Fruit fly (Drosophila melanogaster) whole organism, wandering third instar larva: ENCODE data around the gene CG3566.

Experiments used
- Abd-B ChIP-seq: fragments of >200 bp; optimal IDR thresholded peaks from 2 replicates; lab custom pipeline; 2017; ENCODE audit warnings: missing biosample characterization, missing genetic modification characterization
- CrebA ChIP-seq: fragments of 200-800 bp; sonication (Bioruptor generic); optimal IDR thresholded peaks from 2 replicates; lab custom pipeline; 2016; ENCODE audit warnings: missing biosample characterization, mild to moderate bottlenecking, missing genetic modification characterization, borderline replicate concordance
- Dfd ChIP-seq: fragments of >200 bp; optimal IDR thresholded peaks from 2 replicates; lab custom pipeline; 2017; ENCODE audit warnings: missing biosample characterization, missing genetic modification characterization
- Dif ChIP-seq: fragments of 200-275, 200-300 bp; sonication (Bioruptor generic); optimal IDR thresholded peaks from 2 replicates; lab custom pipeline; 2018; ENCODE audit warnings: missing biosample characterization, missing genetic modification characterization; ENCODE audit not compliant: partially characterized antibody
- HLH106 ChIP-seq: fragments of 200-800 bp; optimal IDR thresholded peaks from 3 replicates; lab custom pipeline; 2019; ENCODE audit warnings: missing biosample characterization, mild to moderate bottlenecking, missing genetic modification characterization, moderate library complexity
- Hnf4 ChIP-seq: fragments of 200-800 bp; sonication (Bioruptor generic); optimal IDR thresholded peaks from 2 replicates; lab custom pipeline; 2016; ENCODE audit warnings: missing biosample characterization, mild to moderate bottlenecking, missing genetic modification characterization
- Hr78 ChIP-seq: fragments of >200 bp; optimal IDR thresholded peaks from 2 replicates; lab custom pipeline; 2017; ENCODE audit warnings: missing biosample characterization, missing genetic modification characterization
- Hr83 ChIP-seq: fragments of 200-300 bp; sonication (Bioruptor generic); optimal IDR thresholded peaks from 2 replicates; lab custom pipeline; 2016; ENCODE audit warnings: missing biosample characterization, mild to moderate bottlenecking, missing genetic modification characterization, moderate library complexity; ENCODE audit not compliant: poor library complexity, severe bottlenecking
- Jra ChIP-seq: sonication (Bioruptor generic); optimal IDR thresholded peaks from 2 replicates; lab custom pipeline; 2016; ENCODE audit warnings: missing biosample characterization, missing genetic modification characterization
- Mio ChIP-seq: sonication (Bioruptor generic); optimal IDR thresholded peaks from 2 replicates; lab custom pipeline; 2016; ENCODE audit warnings: missing biosample characterization, missing genetic modification characterization
- Myc ChIP-seq: fragments of >200 bp; optimal IDR thresholded peaks from 2 replicates; lab custom pipeline; 2017
- OdsH ChIP-seq: fragments of 200-800 bp; sonication (Bioruptor generic); optimal IDR thresholded peaks from 2 replicates; lab custom pipeline; 2016; ENCODE audit warnings: missing biosample characterization, mild to moderate bottlenecking, missing genetic modification characterization
- Rel ChIP-seq, 2 experiments: fragments of 200-800 bp; sonication (Bioruptor generic) in 1 of 2; optimal IDR thresholded peaks; 2 replicates in 1 of 2; 3 replicates in 1 of 2; lab custom pipeline; 2016 to 2019; ENCODE audit warnings: mild to moderate bottlenecking in 2 of 2, missing biosample characterization in 2 of 2, missing genetic modification characterization in 2 of 2, moderate library complexity in 1 of 2
- Sp1 ChIP-seq: fragments of 200-800 bp; sonication (Bioruptor generic); optimal IDR thresholded peaks from 3 replicates; lab custom pipeline; 2019; ENCODE audit warnings: missing biosample characterization, mild to moderate bottlenecking, missing genetic modification characterization, moderate library complexity
- Vsx2 ChIP-seq: fragments of 200-300, 225-300 bp; sonication (Bioruptor generic); optimal IDR thresholded peaks from 2 replicates; lab custom pipeline; 2018; ENCODE audit warnings: missing biosample characterization, missing genetic modification characterization; ENCODE audit not compliant: partially characterized antibody
- br ChIP-seq: fragments of 200-800 bp; sonication (Bioruptor generic); optimal IDR thresholded peaks from 2 replicates; lab custom pipeline; 2016; ENCODE audit warnings: missing biosample characterization, missing genetic modification characterization
- brk ChIP-seq: fragments of 200-800 bp; sonication (Bioruptor generic); optimal IDR thresholded peaks from 2 replicates; lab custom pipeline; 2016; ENCODE audit warnings: missing biosample characterization, mild to moderate bottlenecking, missing genetic modification characterization
- dl ChIP-seq, 2 experiments: fragments of 175-275, 200-275 bp in 1 of 2; fragments of 200-275 bp in 1 of 2; sonication (Bioruptor generic); optimal IDR thresholded peaks; lab custom pipeline; 2018; ENCODE audit warnings: mild to moderate bottlenecking in 2 of 2, missing biosample characterization in 2 of 2, missing genetic modification characterization in 2 of 2, moderate library complexity in 2 of 2; ENCODE audit not compliant: partially characterized antibody in 2 of 2, insufficient read depth in 1 of 2
- dmrt93B ChIP-seq: fragments of 200-800 bp; sonication (Bioruptor generic); optimal IDR thresholded peaks from 2 replicates; lab custom pipeline; 2018; ENCODE audit warnings: missing biosample characterization, mild to moderate bottlenecking, missing genetic modification characterization
- dsf ChIP-seq: sonication (Bioruptor generic); optimal IDR thresholded peaks from 2 replicates; lab custom pipeline; 2016; ENCODE audit warnings: missing biosample characterization, missing genetic modification characterization, borderline replicate concordance
- ey ChIP-seq: fragments of 200-800 bp; sonication (Bioruptor generic); optimal IDR thresholded peaks from 2 replicates; lab custom pipeline; 2016; ENCODE audit warnings: missing biosample characterization, missing genetic modification characterization
- foxo ChIP-seq, 2 experiments: fragments of 200-800 bp; sonication (Bioruptor generic); optimal IDR thresholded peaks; 2 replicates in 1 of 2; 3 replicates in 1 of 2; lab custom pipeline; 2016 to 2017; ENCODE audit warnings: missing biosample characterization in 2 of 2, missing genetic modification characterization in 2 of 2
- fru ChIP-seq: fragments of 200-800 bp; sonication (Bioruptor generic); optimal IDR thresholded peaks from 3 replicates; lab custom pipeline; 2016; ENCODE audit warnings: missing biosample characterization, mild to moderate bottlenecking, missing genetic modification characterization
- h ChIP-seq: fragments of 200-800 bp; sonication (Bioruptor generic); optimal IDR thresholded peaks from 3 replicates; lab custom pipeline; 2016; ENCODE audit warnings: missing biosample characterization, mild to moderate bottlenecking, missing genetic modification characterization
- pan ChIP-seq: fragments of >200 bp; optimal IDR thresholded peaks from 2 replicates; lab custom pipeline; 2017
- psq ChIP-seq: fragments of 200-800 bp; sonication (Bioruptor generic); optimal IDR thresholded peaks from 3 replicates; lab custom pipeline; 2017; ENCODE audit warnings: missing biosample characterization, mild to moderate bottlenecking, missing genetic modification characterization, moderate library complexity
- rgr ChIP-seq: fragments of 200-800 bp; sonication (Bioruptor generic); optimal IDR thresholded peaks from 3 replicates; lab custom pipeline; 2016; ENCODE audit warnings: missing biosample characterization, mild to moderate bottlenecking, missing genetic modification characterization
- sage ChIP-seq: fragments of 200-800 bp; sonication (Bioruptor generic); optimal IDR thresholded peaks from 2 replicates; lab custom pipeline; 2016; ENCODE audit warnings: missing biosample characterization, mild to moderate bottlenecking, missing genetic modification characterization
- sv ChIP-seq: fragments of 200-800 bp; sonication (Bioruptor generic); optimal IDR thresholded peaks from 3 replicates; lab custom pipeline; 2016; ENCODE audit warnings: missing biosample characterization, missing genetic modification characterization
- tai ChIP-seq: sonication (Bioruptor generic); optimal IDR thresholded peaks from 2 replicates; lab custom pipeline; 2016; ENCODE audit warnings: missing biosample characterization, missing genetic modification characterization
- usp ChIP-seq: fragments of >200 bp; optimal IDR thresholded peaks from 2 replicates; lab custom pipeline; 2017; ENCODE audit warnings: missing biosample characterization, missing genetic modification characterization
- woc ChIP-seq: sonication (Bioruptor generic); optimal IDR thresholded peaks from 2 replicates; lab custom pipeline; 2016; ENCODE audit warnings: missing biosample characterization, mild to moderate bottlenecking, missing genetic modification characterization

CG3566 gene

DNA sequence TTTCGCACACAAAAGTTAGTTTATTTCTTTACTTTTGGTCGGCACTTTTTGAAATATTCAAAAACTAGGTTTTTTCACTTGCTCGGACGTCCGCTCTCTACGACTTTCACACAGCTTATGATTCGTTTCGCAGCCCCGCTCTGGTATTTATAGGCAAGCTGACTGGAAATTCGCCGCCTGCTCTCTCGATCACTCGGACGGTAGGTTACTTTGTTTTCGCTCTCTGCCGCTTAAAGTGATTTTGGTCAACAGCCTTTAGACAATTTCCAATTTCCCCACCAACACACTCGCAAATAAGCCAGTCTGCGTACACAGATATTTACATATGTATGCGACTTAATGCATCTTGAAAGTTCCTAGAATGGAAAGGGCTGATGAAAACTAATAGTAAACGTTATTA, 6.9 kb upstream of the CG3566 start, which contains the start of gene CG11700:
TSS of gene CG11700 (minus strand) at position 106 of the 400 bp plus-strand sequence.
- TF ChIP-seq br, result no peak
- no peak for TF ChIP-seq tai (GFP tag; lab: Kevin White, UChicago)
- TF ChIP-seq sage (GFP tag; lab: Kevin White, UChicago), result no peak
- no peak for TF ChIP-seq pan
- TF ChIP-seq Rel (GFP tag; optimal IDR thresholded peaks at IDR 0.05; lab: Kevin White, UChicago), result no peak
- peak; percentile 43 for TF ChIP-seq Rel (tag; optimal IDR thresholded peaks at IDR 0.05; lab: Kevin White, UChicago)
- no peak for TF ChIP-seq Vsx2
- TF ChIP-seq Hr78 (GFP tag; lab: Kevin White, UChicago), result no peak
- TF ChIP-seq, all 38 proteins: peak for 1

DNA sequence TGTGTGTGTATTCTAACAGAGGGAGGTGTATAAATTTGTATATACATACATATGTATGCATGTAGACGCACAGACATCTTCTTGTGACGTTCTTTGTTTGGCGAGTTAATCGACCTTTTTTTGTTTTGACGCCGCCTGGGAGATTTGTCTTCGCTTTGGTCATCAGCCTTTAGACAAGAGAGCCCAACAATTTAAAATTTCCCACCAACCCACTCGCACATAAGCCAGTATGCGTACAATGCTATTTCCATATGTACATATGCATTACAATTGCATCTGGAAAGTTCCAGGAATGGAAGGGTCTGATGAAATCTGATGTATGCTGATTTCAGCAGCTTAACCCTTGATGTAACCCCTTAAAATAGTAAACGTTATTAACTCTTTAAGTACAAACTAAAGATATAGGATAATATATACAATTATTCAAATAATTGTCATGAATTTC, 3.1 kb upstream of the CG3566 start, which contains the start of gene Ubi-p5E:
TSS of gene Ubi-p5E (minus strand) at position 19 of the 445 bp plus-strand sequence.
- TF ChIP-seq Hr83, result peak; percentile 46
- TF ChIP-seq Jra, result no peak

DNA sequence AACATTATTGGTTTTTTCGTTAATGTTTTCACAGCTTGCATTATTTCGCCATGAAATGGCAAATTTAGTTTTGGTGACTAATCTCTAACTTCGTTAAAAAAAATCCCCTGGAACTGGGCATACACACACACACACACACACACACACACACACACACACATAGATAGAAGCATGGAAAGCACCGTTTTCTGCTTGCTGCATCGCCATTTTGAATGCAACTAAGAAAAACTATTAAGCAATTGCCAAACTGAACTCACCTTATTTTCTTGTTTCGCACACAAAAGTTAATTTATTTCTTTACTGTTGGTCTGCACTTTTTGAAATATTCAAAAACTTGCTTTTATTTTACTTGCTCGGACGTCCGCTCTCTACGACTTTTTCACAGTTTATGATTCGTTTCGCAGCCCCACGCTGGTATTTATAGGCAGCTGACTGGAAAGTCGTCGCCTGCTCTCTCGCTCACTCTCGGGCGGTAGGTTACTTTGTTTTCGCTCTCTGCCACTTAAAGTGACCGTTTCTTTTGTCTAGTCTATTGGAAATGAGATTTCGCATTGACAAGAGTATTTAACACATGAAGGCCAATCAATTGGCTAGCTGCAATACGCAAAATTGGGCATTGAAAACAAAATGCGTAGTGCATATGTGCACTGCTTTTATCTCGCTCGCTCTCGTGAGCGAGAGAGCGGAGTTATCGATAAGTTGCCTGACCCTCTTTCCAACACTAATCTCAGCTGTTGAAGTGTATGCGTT, 2.5 kb upstream of the CG3566 start:
- TF ChIP-seq br (peak; percentile 50), Hnf4 (GFP tag; lab: Kevin White, UChicago) (no peak), dsf (GFP tag; lab: Kevin White, UChicago) (no peak), rgr (GFP tag; lab: Kevin White, UChicago) (peak; percentile 22), Jra (no peak), Sp1 (GFP tag; lab: Kevin White, UChicago) (peak; percentile 54), pan (no peak), psq (GFP tag; lab: Kevin White, UChicago) (no peak), dmrt93B (GFP tag; lab: Kevin White, UChicago) (no peak), Hr78 (GFP tag; lab: Kevin White, UChicago) (no peak), dl (GFP tag; optimal IDR thresholded peaks at IDR 0.05; lab: Kevin White, UChicago; ENCODE audit: insufficient read depth in 1 of 2, partially characterized antibody in 2 of 2) (no peak), brk (GFP tag; lab: Kevin White, UChicago) (no peak), Mio (GFP tag; lab: Kevin White, UChicago) (no peak), Abd-B (GFP tag; lab: Kevin White, UChicago) (no peak), h (GFP tag; lab: Kevin White, UChicago) (peak; percentile 43), usp (GFP tag; lab: Kevin White, UChicago) (no peak), foxo (GFP tag; optimal IDR thresholded peaks at IDR 0.05; lab: Kevin White, UChicago) (peak in 1 of 2 experiments; percentile 24), Dfd (GFP tag; lab: Kevin White, UChicago) (no peak), sv (GFP tag; lab: Kevin White, UChicago) (peak; percentile 11), ey (GFP tag; lab: Kevin White, UChicago) (no peak), Hr83 (peak; percentile 60), CrebA (GFP tag; lab: Kevin White, UChicago) (no peak), HLH106 (tag; lab: Kevin White, UChicago) (no peak), OdsH (peak; percentile 6), Myc (lab: Kevin White, UChicago) (no peak), Rel (GFP tag; optimal IDR thresholded peaks at IDR 0.05; lab: Kevin White, UChicago) (no peak), Rel (tag; optimal IDR thresholded peaks at IDR 0.05; lab: Kevin White, UChicago) (peak; percentile 98), Vsx2 (no peak), woc (GFP tag; lab: Kevin White, UChicago) (peak; percentile 5), Dif (GFP tag; lab: Kevin White, UChicago) (peak; percentile 12), fru (GFP tag; lab: Kevin White, UChicago) (peak; percentile 9)
